Fruit fly (Drosophila melanogaster): ENCODE data around the gene Drsl3.

Drsl3 gene

dm6 chr3L:3338882-3339590, 24.2 kb downstream of the Drsl3 start:
- TF ChIP-seq EcR (GFP tag; optimal IDR thresholded peaks at IDR 0.05): no peak

- TF ChIP-seq pan (optimal IDR thresholded peaks at IDR 0.05) (no peak), usp (GFP tag; optimal IDR thresholded peaks at IDR 0.05) (no peak), Dll (optimal IDR thresholded peaks at IDR 0.05) (no peak), psq (optimal IDR thresholded peaks at IDR 0.05) (no peak), CG8478 (optimal IDR thresholded peaks at IDR 0.05) (no peak)
Measured at dm6 chr3L:3339695-3340226, 25.0 kb downstream of the Drsl3 start.

- TF ChIP-seq CG8478 (optimal IDR thresholded peaks at IDR 0.05): no peak
- peak; percentile 82 for TF ChIP-seq pan (optimal IDR thresholded peaks at IDR 0.05)
Measured at dm6 chr3L:3342307-3342940, 27.6 kb downstream of the Drsl3 start.

- no peak for TF ChIP-seq CG8478 (optimal IDR thresholded peaks at IDR 0.05)
- TF ChIP-seq EcR (GFP tag; optimal IDR thresholded peaks at IDR 0.05): no peak
- TF ChIP-seq psq (optimal IDR thresholded peaks at IDR 0.05): no peak
- no peak for TF ChIP-seq usp (GFP tag; optimal IDR thresholded peaks at IDR 0.05)
- TF ChIP-seq pan (optimal IDR thresholded peaks at IDR 0.05): no peak
- TF ChIP-seq Dll (optimal IDR thresholded peaks at IDR 0.05): no peak
Measured at dm6 chr3L:3343260-3343659, 28.5 kb downstream of the Drsl3 start.

- no peak for TF ChIP-seq CG8478 (optimal IDR thresholded peaks at IDR 0.05)
- TF ChIP-seq pan (optimal IDR thresholded peaks at IDR 0.05): no peak
- TF ChIP-seq EcR (GFP tag; optimal IDR thresholded peaks at IDR 0.05): no peak
- TF ChIP-seq usp (GFP tag; optimal IDR thresholded peaks at IDR 0.05): no peak
Measured at dm6 chr3L:3344528-3344927, 29.7 kb downstream of the Drsl3 start.

dm6 chr3L:3346294-3346693, 31.5 kb downstream of the Drsl3 start:
- no peak for TF ChIP-seq psq (optimal IDR thresholded peaks at IDR 0.05)
- no peak for TF ChIP-seq EcR (GFP tag; optimal IDR thresholded peaks at IDR 0.05)
- no peak for TF ChIP-seq CG8478 (optimal IDR thresholded peaks at IDR 0.05)
- TF ChIP-seq Dll (optimal IDR thresholded peaks at IDR 0.05): no peak
- TF ChIP-seq usp (GFP tag; optimal IDR thresholded peaks at IDR 0.05): no peak
- no peak for TF ChIP-seq pan (optimal IDR thresholded peaks at IDR 0.05)

- TF ChIP-seq Dll (optimal IDR thresholded peaks at IDR 0.05) (no peak), usp (GFP tag; optimal IDR thresholded peaks at IDR 0.05) (no peak), psq (optimal IDR thresholded peaks at IDR 0.05) (no peak)
Measured at dm6 chr3L:3348956-3349824, 34.4 kb downstream of the Drsl3 start.

dm6 chr3L:3349825-3350123, 35.0 kb downstream of the Drsl3 start:
- TF ChIP-seq EcR (GFP tag; optimal IDR thresholded peaks at IDR 0.05) (no peak), psq (optimal IDR thresholded peaks at IDR 0.05) (no peak), usp (GFP tag; optimal IDR thresholded peaks at IDR 0.05) (no peak), CG8478 (optimal IDR thresholded peaks at IDR 0.05) (no peak), Dll (optimal IDR thresholded peaks at IDR 0.05) (no peak), pan (optimal IDR thresholded peaks at IDR 0.05) (no peak)

- TF ChIP-seq Dll (optimal IDR thresholded peaks at IDR 0.05) (no peak), pan (optimal IDR thresholded peaks at IDR 0.05) (no peak), usp (GFP tag; optimal IDR thresholded peaks at IDR 0.05) (no peak), psq (optimal IDR thresholded peaks at IDR 0.05) (no peak), CG8478 (optimal IDR thresholded peaks at IDR 0.05) (no peak), EcR (GFP tag; optimal IDR thresholded peaks at IDR 0.05) (no peak)
Measured at dm6 chr3L:3350572-3351343, 36.0 kb downstream of the Drsl3 start.

dm6 chr3L:3351814-3352359, 37.1 kb downstream of the Drsl3 start:
- TF ChIP-seq psq (optimal IDR thresholded peaks at IDR 0.05): no peak
- TF ChIP-seq CG8478 (optimal IDR thresholded peaks at IDR 0.05): no peak

- no peak for TF ChIP-seq EcR (GFP tag; optimal IDR thresholded peaks at IDR 0.05)
Measured at dm6 chr3L:3352516-3352915, 37.7 kb downstream of the Drsl3 start.

- TF ChIP-seq EcR (GFP tag; optimal IDR thresholded peaks at IDR 0.05): no peak
- no peak for TF ChIP-seq psq (optimal IDR thresholded peaks at IDR 0.05)
- no peak for TF ChIP-seq usp (GFP tag; optimal IDR thresholded peaks at IDR 0.05)
- no peak for TF ChIP-seq CG8478 (optimal IDR thresholded peaks at IDR 0.05)
- no peak for TF ChIP-seq Dll (optimal IDR thresholded peaks at IDR 0.05)
Measured at dm6 chr3L:3353297-3353696, 38.5 kb downstream of the Drsl3 start.
